Fruit fly (Drosophila melanogaster) whole organism, pupa: ENCODE measurements around the gene CG33270.

ENCODE experiments used
- CG13204 ChIP-seq: fragments of 200-800 bp; sonication (Bioruptor generic); optimal IDR thresholded peaks from 2 replicates; lab custom pipeline; 2018; ENCODE audit warnings: missing biosample characterization, mild to moderate bottlenecking, missing genetic modification characterization, moderate library complexity
- CG14655 ChIP-seq: fragments of 200-800 bp; sonication (Bioruptor generic); optimal IDR thresholded peaks from 3 replicates; lab custom pipeline; 2017; ENCODE audit warnings: mild to moderate bottlenecking, missing biosample characterization, missing genetic modification reagents, missing genetic modification characterization
- CG15710 ChIP-seq: fragments of 200-800 bp; sonication (Bioruptor generic); optimal IDR thresholded peaks from 2 replicates; lab custom pipeline; 2018; ENCODE audit warnings: missing biosample characterization, mild to moderate bottlenecking, missing genetic modification characterization, moderate library complexity
- CG4496 ChIP-seq: fragments of 200-800 bp; sonication (Bioruptor generic); IDR thresholded peaks from 3 replicates; pipeline ENCODE4 v1.3.6; 2022; ENCODE audit warnings: missing biosample characterization, missing genetic modification characterization
- CG8301 ChIP-seq: fragments of 200-800 bp; sonication (Bioruptor generic); optimal IDR thresholded peaks from 2 replicates; lab custom pipeline; 2018; ENCODE audit warnings: missing biosample characterization, mild to moderate bottlenecking, missing genetic modification characterization
- D1 ChIP-seq: fragments of 200-800 bp; sonication (Bioruptor generic); optimal IDR thresholded peaks from 2 replicates; lab custom pipeline; 2018; ENCODE audit warnings: missing biosample characterization, mild to moderate bottlenecking, missing genetic modification characterization, moderate library complexity
- EcR ChIP-seq: fragments of 200-800 bp; sonication (Bioruptor generic); optimal IDR thresholded peaks from 3 replicates; lab custom pipeline; 2019; ENCODE audit warnings: missing biosample characterization, missing genetic modification characterization, mild to moderate bottlenecking, moderate library complexity, missing genetic modification reagents
- Pif1A ChIP-seq: fragments of 200-800 bp; sonication (Bioruptor generic); optimal IDR thresholded peaks from 3 replicates; lab custom pipeline; 2016; ENCODE audit warnings: missing biosample characterization, missing genetic modification characterization
- Pif1B ChIP-seq: fragments of 200-800 bp; sonication (Bioruptor generic); optimal IDR thresholded peaks from 3 replicates; lab custom pipeline; 2016; ENCODE audit warnings: missing biosample characterization, missing genetic modification characterization
- Snoo ChIP-seq: fragments of 200-800 bp; sonication (Bioruptor generic); optimal IDR thresholded peaks from 3 replicates; lab custom pipeline; 2017; ENCODE audit warnings: missing biosample characterization, mild to moderate bottlenecking, missing genetic modification characterization, inconsistent platforms
- gl ChIP-seq: fragments of 200-800 bp; sonication (Bioruptor generic); optimal IDR thresholded peaks from 2 replicates; lab custom pipeline; 2018; ENCODE audit warnings: missing biosample characterization, mild to moderate bottlenecking, missing genetic modification characterization
- rn ChIP-seq: fragments of 200-800 bp; sonication (Bioruptor generic); IDR thresholded peaks from 2 replicates; pipeline ENCODE4 v1.3.6; 2022; ENCODE audit warnings: missing biosample characterization, missing genetic modification characterization

DNA sequence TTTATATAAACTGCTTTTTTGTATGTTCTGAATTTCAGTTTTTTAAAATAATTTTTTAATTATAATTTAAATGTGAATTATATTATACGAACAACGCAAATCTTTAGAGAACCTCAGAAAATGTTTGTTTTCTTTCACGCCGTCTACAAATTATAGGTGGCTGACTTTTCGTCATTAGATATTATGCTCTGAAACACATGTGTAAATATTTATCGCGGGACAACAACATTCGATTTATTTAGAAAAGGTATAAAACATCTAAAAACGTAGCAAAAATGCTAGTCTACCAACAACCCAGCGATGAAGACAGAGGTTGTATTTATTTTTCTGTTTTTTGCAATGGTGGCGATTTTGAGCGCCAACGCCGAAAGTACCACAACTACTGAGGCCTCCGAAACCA, 31.4 kb upstream of the CG33270 start, which contains the start of gene CG42832:
- TF ChIP-seq EcR (GFP tag; lab: Kevin White, UChicago) (no peak), D1 (tag; lab: Kevin White, UChicago) (no peak), CG4496 (GFP tag; lab: Robert Waterston, UW) (no peak), Pif1B (no peak), Snoo (tag; lab: Kevin White, UChicago) (no peak), CG13204 (GFP tag; lab: Kevin White, UChicago) (no peak), CG15710 (tag; lab: Kevin White, UChicago) (no peak), gl (tag; lab: Kevin White, UChicago) (no peak), Pif1A (GFP tag; lab: Kevin White, UChicago) (no peak), rn (no peak), CG8301 (tag; lab: Kevin White, UChicago) (no peak), CG14655 (GFP tag; lab: Kevin White, UChicago) (no peak)
